Worm (Caenorhabditis elegans): ENCODE measurements around the gene srlf-13.

DNA sequence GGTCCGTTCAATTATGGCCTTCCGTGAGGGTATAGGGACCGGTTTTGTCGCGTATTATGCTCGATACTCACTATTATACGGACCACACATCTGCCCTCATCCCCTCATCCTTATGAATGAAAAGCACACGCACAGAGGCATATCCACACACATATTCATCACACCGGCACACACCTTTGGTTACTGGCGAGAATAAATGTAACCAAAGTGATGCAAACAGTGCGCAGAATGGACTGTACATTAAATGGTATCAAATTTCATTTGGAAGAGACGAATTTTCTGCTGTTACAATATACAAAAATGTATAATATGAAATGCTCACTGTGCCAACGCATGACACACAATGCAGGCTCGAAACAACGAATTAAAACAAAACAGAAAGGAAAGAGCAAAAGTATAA is 26.8 kb downstream of the srlf-13 start:
- TF ChIP-seq nhr-237 (tag; optimal IDR thresholded peaks at IDR 0.05) (no peak), lsy-2 (tag; optimal IDR thresholded peaks at IDR 0.05) (no peak), unc-62 (GFP tag; optimal IDR thresholded peaks at IDR 0.05) (no peak), pha-4 (tag; optimal IDR thresholded peaks at IDR 0.05) (no peak)
